Fruit fly (Drosophila melanogaster) S2 (cell line): ENCODE measurements around the gene CG14285.

Source experiments
- CG8478 ChIP-seq: fragments of >200 bp; optimal IDR thresholded peaks from 2 replicates; lab custom pipeline; 2018
- CTCF ChIP-seq, 2 experiments: fragments of >200 bp; optimal IDR thresholded peaks; 2 replicates each; lab custom pipeline; 2018

- TF ChIP-seq CG8478 (lab: Kevin White, UChicago) = no peak
- TF ChIP-seq CTCF (optimal IDR thresholded peaks at IDR 0.05; lab: Kevin White, UChicago) = no peak
Measured at dm6 chr3R:18990514-18990913, 34.4 kb upstream of the CG14285 start.
